Worm (Caenorhabditis elegans) whole organism, young adult: ENCODE data around the gene Y17G7B.22.

ENCODE experiments used
- mel-28 ChIP-seq: sonication (generic microtip); optimal IDR thresholded peaks from 2 replicates; lab custom pipeline; 2016; ENCODE audit warnings: borderline replicate concordance, mild to moderate bottlenecking, missing genetic modification characterization, missing compliant biosample characterization
- pbrm-1 ChIP-seq: fragments of 200-800 bp; sonication (Bioruptor generic); IDR thresholded peaks from 2 replicates; pipeline ENCODE4 v1.3.6; 2022; ENCODE audit warnings: missing genetic modification reagents, missing genetic modification characterization, missing compliant biosample characterization

DNA sequence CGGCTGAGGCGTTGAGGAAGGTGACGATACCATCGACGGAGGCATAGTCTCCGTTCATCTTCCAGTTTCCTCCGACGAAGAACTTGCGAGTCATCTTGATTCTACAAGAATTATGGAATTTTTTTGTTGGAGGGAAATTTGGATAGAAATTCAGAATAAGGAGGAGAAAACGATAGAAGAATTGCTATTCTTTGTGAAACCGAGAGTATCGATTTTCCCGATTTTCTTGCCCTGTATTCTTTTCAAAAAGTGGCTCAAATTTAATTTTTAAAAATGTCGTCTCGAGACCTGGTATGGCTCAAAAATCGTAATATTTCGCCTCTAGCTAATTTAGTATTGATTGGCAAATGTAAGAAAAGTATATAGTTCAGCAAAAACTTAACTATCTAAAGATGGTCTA, 28.8 kb upstream of the Y17G7B.22 start, which contains the start of gene tpi-1:
- no peak for TF ChIP-seq pbrm-1 (GFP tag; lab: Robert Waterston, UW)
- TF ChIP-seq mel-28 (tag; lab: Kevin White, UChicago): no peak
